Fruit fly (Drosophila melanogaster) whole organism, embryonic: ENCODE results near the gene Uro.

Source experiments
- CG11247 ChIP-seq: fragments of 200-800 bp; sonication (Bioruptor generic); IDR thresholded peaks from 2 replicates; pipeline ENCODE4 v1.3.6; 2022; ENCODE audit warnings: missing biosample characterization, missing genetic modification characterization
- CG1233 ChIP-seq: fragments of 200-800 bp; sonication (Bioruptor generic); optimal IDR thresholded peaks from 4 replicates; lab custom pipeline; 2018; ENCODE audit warnings: missing biosample characterization, mild to moderate bottlenecking, missing genetic modification characterization
- CG13123 ChIP-seq: fragments of 200-800 bp; sonication (Bioruptor generic); optimal IDR thresholded peaks from 2 replicates; lab custom pipeline; 2016; ENCODE audit warnings: missing biosample characterization, missing genetic modification characterization
- CG14050 ChIP-seq: fragments of 200-800 bp; sonication (Bioruptor generic); IDR thresholded peaks from 3 replicates; pipeline ENCODE4 v1.3.6; 2022; ENCODE audit warnings: missing biosample characterization, missing genetic modification characterization
- CG15269 ChIP-seq: fragments of 200-800 bp; sonication (Bioruptor generic); optimal IDR thresholded peaks from 2 replicates; lab custom pipeline; 2018; ENCODE audit warnings: missing biosample characterization, mild to moderate bottlenecking, missing genetic modification characterization, moderate library complexity
- CG17328 ChIP-seq: fragments of 200-800 bp; sonication (Bioruptor generic); IDR thresholded peaks from 2 replicates; pipeline ENCODE4 v1.3.6; 2022; ENCODE audit warnings: missing biosample characterization, missing genetic modification characterization
- CG2678 ChIP-seq: fragments of 200-800 bp; sonication (Bioruptor generic); optimal IDR thresholded peaks from 3 replicates; lab custom pipeline; 2019; ENCODE audit warnings: missing biosample characterization, mild to moderate bottlenecking, missing genetic modification characterization, moderate library complexity
- CG31365 ChIP-seq: fragments of 200-800 bp; sonication (Bioruptor generic); optimal IDR thresholded peaks from 2 replicates; lab custom pipeline; 2018; ENCODE audit warnings: missing biosample characterization, mild to moderate bottlenecking, missing genetic modification characterization
- CG34224 ChIP-seq: fragments of 200-800 bp; sonication (Bioruptor generic); IDR thresholded peaks from 3 replicates; pipeline ENCODE4 v1.3.6; 2022; ENCODE audit warnings: missing biosample characterization, missing genetic modification characterization; ENCODE audit not compliant: partially characterized antibody
- CG3838 ChIP-seq: fragments of 200-800 bp; sonication (Bioruptor generic); optimal IDR thresholded peaks from 3 replicates; lab custom pipeline; 2016; ENCODE audit warnings: missing biosample characterization, missing genetic modification characterization
- CG6272 ChIP-seq: fragments of 200-800 bp; sonication (Bioruptor generic); IDR thresholded peaks from 2 replicates; pipeline ENCODE4 v1.3.6; 2022; ENCODE audit warnings: missing biosample characterization, missing genetic modification characterization
- CG6791 ChIP-seq: fragments of 200-800 bp; sonication (Bioruptor generic); IDR thresholded peaks from 3 replicates; pipeline ENCODE4 v1.3.6; 2022; ENCODE audit warnings: missing biosample characterization, missing genetic modification characterization; ENCODE audit not compliant: partially characterized antibody
- CG7745 ChIP-seq: fragments of 200-800 bp; sonication (Bioruptor generic); optimal IDR thresholded peaks from 2 replicates; lab custom pipeline; 2018; ENCODE audit warnings: missing biosample characterization, mild to moderate bottlenecking, missing genetic modification characterization, moderate library complexity
- CG7987 ChIP-seq: fragments of 200-800 bp; sonication (Bioruptor generic); optimal IDR thresholded peaks from 2 replicates; lab custom pipeline; 2018; ENCODE audit warnings: missing biosample characterization, mild to moderate bottlenecking, missing genetic modification characterization, moderate library complexity
- CG8765 ChIP-seq: fragments of 200-800 bp; sonication (Bioruptor generic); IDR thresholded peaks from 2 replicates; pipeline ENCODE4 v1.3.6; 2022; ENCODE audit warnings: missing biosample characterization, missing genetic modification characterization
- CG9215 ChIP-seq: fragments of 200-800 bp; sonication (Bioruptor generic); IDR thresholded peaks from 2 replicates; pipeline ENCODE4 v1.3.6; 2022; ENCODE audit warnings: missing biosample characterization, missing genetic modification characterization
- Chrac-16 ChIP-seq: fragments of 200-800 bp; sonication (Bioruptor generic); optimal IDR thresholded peaks from 3 replicates; lab custom pipeline; 2016; ENCODE audit warnings: missing biosample characterization, missing genetic modification characterization
- Dbx ChIP-seq: fragments of 200-800 bp; sonication (Bioruptor generic); IDR thresholded peaks from 3 replicates; pipeline ENCODE4 v1.3.6; 2022; ENCODE audit warnings: missing biosample characterization, missing genetic modification characterization
- E2f1 ChIP-seq: fragments of 200-800 bp; sonication (Bioruptor generic); IDR thresholded peaks from 2 replicates; pipeline ENCODE4 v1.3.6; 2022; ENCODE audit warnings: missing biosample characterization, missing genetic modification characterization
- Gug ChIP-seq: fragments of 200-800 bp; sonication (Bioruptor generic); IDR thresholded peaks from 4 replicates; pipeline ENCODE4 v1.3.6; 2022; ENCODE audit warnings: missing biosample characterization, missing genetic modification characterization
- Mad ChIP-seq: fragments of 200-800 bp; sonication (Bioruptor generic); optimal IDR thresholded peaks from 2 replicates; lab custom pipeline; 2016; ENCODE audit warnings: missing biosample characterization, missing genetic modification characterization
- Max ChIP-seq: fragments of 200-800 bp; sonication (Bioruptor generic); optimal IDR thresholded peaks from 2 replicates; lab custom pipeline; 2016; ENCODE audit warnings: missing biosample characterization, mild to moderate bottlenecking, missing genetic modification characterization
- Med ChIP-seq: fragments of 200-800 bp; sonication (Bioruptor generic); peaks from one replicate; lab custom pipeline; 2016; ENCODE audit warnings: missing biosample characterization, missing genetic modification characterization, mild to moderate bottlenecking, inconsistent platforms, moderate library complexity
- Neu2 ChIP-seq: fragments of 200-800 bp; sonication (Bioruptor generic); optimal IDR thresholded peaks from 3 replicates; lab custom pipeline; 2016; ENCODE audit warnings: missing biosample characterization, missing genetic modification characterization, borderline replicate concordance
- Pdp1 ChIP-seq, 2 experiments: fragments of 200-800 bp; sonication (Bioruptor generic); optimal IDR thresholded peaks; 3 replicates each; lab custom pipeline; 2016; ENCODE audit warnings: missing biosample characterization in 2 of 2, missing genetic modification characterization in 2 of 2, mild to moderate bottlenecking in 1 of 2, moderate library complexity in 1 of 2
- Rfx ChIP-seq: fragments of 200-800 bp; sonication (Bioruptor generic); IDR thresholded peaks from 2 replicates; pipeline ENCODE4 v1.3.6; 2022; ENCODE audit warnings: missing biosample characterization, missing genetic modification characterization
- Side ChIP-seq: fragments of 200-800 bp; sonication (Bioruptor generic); optimal IDR thresholded peaks from 2 replicates; lab custom pipeline; 2016; ENCODE audit warnings: missing biosample characterization, missing genetic modification characterization
- TFAM ChIP-seq: fragments of 200-800 bp; sonication (Bioruptor generic); optimal IDR thresholded peaks from 2 replicates; lab custom pipeline; 2017; ENCODE audit warnings: missing biosample characterization, missing genetic modification characterization, inconsistent platforms
- Xbp1 ChIP-seq: fragments of 200-800 bp; sonication (Bioruptor generic); optimal IDR thresholded peaks from 3 replicates; lab custom pipeline; 2016; ENCODE audit warnings: missing biosample characterization, mild to moderate bottlenecking, missing genetic modification characterization
- btn ChIP-seq: fragments of 200-800 bp; sonication (Bioruptor generic); optimal IDR thresholded peaks from 2 replicates; lab custom pipeline; 2016; ENCODE audit warnings: missing biosample characterization, missing genetic modification characterization
- cas ChIP-seq: fragments of 200-800 bp; sonication (Bioruptor generic); IDR thresholded peaks from 2 replicates; pipeline ENCODE4 v1.3.6; 2022; ENCODE audit warnings: missing biosample characterization, missing genetic modification characterization
- chif ChIP-seq, 2 experiments: fragments of 200-800 bp; sonication (Bioruptor generic); optimal IDR thresholded peaks; 3 replicates each; lab custom pipeline; 2016; ENCODE audit warnings: missing biosample characterization in 2 of 2, missing genetic modification characterization in 2 of 2
- ci ChIP-seq: fragments of 200-800 bp; sonication (Bioruptor generic); IDR thresholded peaks from 3 replicates; pipeline ENCODE4 v1.3.6; 2022; ENCODE audit warnings: missing biosample characterization, missing genetic modification characterization
- da ChIP-seq: fragments of 200-800 bp; sonication (Bioruptor generic); optimal IDR thresholded peaks from 2 replicates; lab custom pipeline; 2016; ENCODE audit warnings: missing biosample characterization, missing genetic modification characterization
- dati ChIP-seq: fragments of 200-800 bp; sonication (Bioruptor generic); IDR thresholded peaks from 2 replicates; pipeline ENCODE4 v1.3.6; 2022; ENCODE audit warnings: missing biosample characterization, missing genetic modification characterization
- dpn ChIP-seq, 2 experiments: fragments of 200-800 bp; sonication (Bioruptor generic); optimal IDR thresholded peaks; 3 replicates each; lab custom pipeline; 2016; ENCODE audit warnings: missing biosample characterization in 2 of 2, missing genetic modification characterization in 2 of 2
- emc ChIP-seq: fragments of 200-800 bp; sonication (Bioruptor generic); optimal IDR thresholded peaks from 2 replicates; lab custom pipeline; 2016; ENCODE audit warnings: missing biosample characterization, missing genetic modification characterization
- fu2 ChIP-seq: fragments of 200-800 bp; sonication (Bioruptor generic); optimal IDR thresholded peaks from 2 replicates; lab custom pipeline; 2016; ENCODE audit warnings: missing biosample characterization, missing genetic modification characterization
- lola ChIP-seq, 3 experiments: fragments of >200 bp in 2 of 3; fragments of 200-800 bp in 1 of 3; sonication (Bioruptor generic) in 1 of 3; optimal IDR thresholded peaks; 2 replicates each; lab custom pipeline; 2017 to 2019; ENCODE audit warnings: missing biosample characterization in 3 of 3, missing genetic modification characterization in 3 of 3, mild to moderate bottlenecking in 1 of 3, moderate library complexity in 1 of 3
- maf-S ChIP-seq: fragments of 200-800 bp; sonication (Bioruptor generic); optimal IDR thresholded peaks from 2 replicates; lab custom pipeline; 2016; ENCODE audit warnings: missing biosample characterization, missing genetic modification characterization
- p53 ChIP-seq: fragments of 200-800 bp; sonication (Bioruptor generic); optimal IDR thresholded peaks from 2 replicates; lab custom pipeline; 2016; ENCODE audit warnings: missing biosample characterization, missing genetic modification characterization
- pho ChIP-seq: fragments of 200-800 bp; sonication (Bioruptor generic); optimal IDR thresholded peaks from 2 replicates; lab custom pipeline; 2016; ENCODE audit warnings: missing biosample characterization, missing genetic modification characterization
- pita ChIP-seq: fragments of 200-800 bp; sonication (Bioruptor generic); optimal IDR thresholded peaks from 2 replicates; lab custom pipeline; 2017; ENCODE audit warnings: missing biosample characterization, mild to moderate bottlenecking, missing genetic modification characterization
- ro ChIP-seq: fragments of 200-800 bp; sonication (Bioruptor generic); IDR thresholded peaks from 2 replicates; pipeline ENCODE4 v1.3.6; 2022; ENCODE audit warnings: missing biosample characterization, missing genetic modification characterization
- row ChIP-seq: fragments of 200-800 bp; sonication (Bioruptor generic); IDR thresholded peaks from 3 replicates; pipeline ENCODE4 v1.3.6; 2022; ENCODE audit warnings: missing biosample characterization, missing genetic modification characterization
- sens-2 ChIP-seq: fragments of 200-800 bp; sonication (Bioruptor generic); IDR thresholded peaks from 2 replicates; pipeline ENCODE4 v1.3.6; 2022; ENCODE audit warnings: missing biosample characterization, missing genetic modification characterization
- tna ChIP-seq: fragments of 200-800 bp; sonication (Bioruptor generic); IDR thresholded peaks from 2 replicates; pipeline ENCODE4 v1.3.6; 2022; ENCODE audit warnings: missing biosample characterization, missing genetic modification characterization; ENCODE audit not compliant: partially characterized antibody
- zen2 ChIP-seq: fragments of 200-800 bp; sonication (Bioruptor generic); IDR thresholded peaks from 3 replicates; pipeline ENCODE4 v1.3.6; 2022; ENCODE audit warnings: missing biosample characterization, missing genetic modification characterization; ENCODE audit not compliant: partially characterized antibody

Gene Uro

DNA sequence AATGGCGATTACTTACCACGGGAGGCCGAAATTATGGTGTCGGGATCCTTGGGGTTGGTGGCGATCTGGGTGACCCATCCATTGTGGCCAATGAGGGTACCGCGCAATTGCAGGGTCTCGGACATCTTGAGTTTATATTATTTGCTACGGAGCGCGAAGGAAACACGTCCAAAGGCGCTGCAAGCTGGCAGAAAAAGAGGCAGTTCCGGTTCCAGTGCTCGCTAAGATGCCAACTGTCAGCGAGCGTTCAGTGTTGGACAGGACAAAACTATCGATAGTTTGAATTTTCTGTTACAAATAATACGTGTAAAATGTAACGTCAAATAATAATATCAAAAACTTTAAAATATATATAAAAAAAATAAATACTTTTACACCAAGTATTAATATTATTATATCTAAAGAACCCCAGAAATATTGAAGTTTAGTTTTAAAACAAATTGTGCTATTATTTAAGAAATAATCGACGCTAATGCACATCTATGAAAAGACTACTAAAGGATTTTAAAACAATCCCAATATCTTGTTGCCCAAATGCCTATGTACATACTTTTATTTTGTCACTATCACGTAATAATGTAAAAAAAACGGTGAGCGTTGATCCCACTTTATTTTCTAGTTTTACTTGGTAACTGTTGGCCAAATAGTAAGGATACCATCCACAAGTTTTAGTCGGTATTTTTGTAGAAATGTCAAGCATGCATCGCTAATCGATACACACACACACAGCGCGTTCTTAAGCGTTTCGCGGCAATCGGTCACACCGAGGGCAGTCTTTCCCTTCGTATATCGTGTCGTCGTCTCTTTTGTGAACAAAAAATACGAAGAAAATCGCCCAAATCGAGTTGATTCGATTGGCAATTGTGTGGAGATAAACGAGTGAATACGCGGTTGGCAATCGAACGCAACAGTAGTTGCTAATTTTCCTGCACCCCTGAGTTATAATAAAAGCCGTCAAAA lies 47.4 kb downstream of the Uro start, which contains the start of the genes Rack1 and mts (continued):
- TF ChIP-seq cas (GFP tag; lab: Robert Waterston, UW), result peak; percentile 58
- TF ChIP-seq Gug, result peak; percentile 63
- peak; percentile 48 for TF ChIP-seq CG3838
- peak; percentile 82 for TF ChIP-seq CG31365 (tag; lab: Kevin White, UChicago)
- peak; percentile 34 for TF ChIP-seq CG13123
- peak; percentile 88 for TF ChIP-seq CG17328 (GFP tag; lab: Robert Waterston, UW)
- TF ChIP-seq pho (GFP tag; lab: Kevin White, UChicago), result peak; percentile 71
- peak; percentile 30; the same call in 2 of the 3 replicates for TF ChIP-seq CG34224 (GFP tag; lab: Robert Waterston, UW)
- no peak for TF ChIP-seq zen2 (GFP tag; lab: Robert Waterston, UW)
- TF ChIP-seq CG15269 (tag; lab: Kevin White, UChicago), result peak; percentile 82
- TF ChIP-seq fu2 (GFP tag; lab: Kevin White, UChicago), result peak; percentile 72
- TF ChIP-seq Max (GFP tag; lab: Kevin White, UChicago), result peak; percentile 72
- TF ChIP-seq CG2678, result peak; percentile 74
- TF ChIP-seq Dbx (GFP tag; lab: Robert Waterston, UW), result peak; percentile 93
- TF ChIP-seq da, result no peak
- TF ChIP-seq row (GFP tag; lab: Robert Waterston, UW), result peak; percentile 51; the same call in 2 of the 3 replicates
- TF ChIP-seq pita (GFP tag; lab: Kevin White, UChicago), result peak; percentile 34
- TF ChIP-seq p53 (GFP tag; lab: Kevin White, UChicago), result peak; percentile 32
- peak; percentile 48 for TF ChIP-seq CG9215 (GFP tag; lab: Robert Waterston, UW)
- TF ChIP-seq maf-S (GFP tag; lab: Kevin White, UChicago), result peak; percentile 82
- TF ChIP-seq btn (GFP tag; lab: Kevin White, UChicago), result peak; percentile 64
- peak; percentile 71 for TF ChIP-seq CG6791 (GFP tag; lab: Robert Waterston, UW)
- TF ChIP-seq Chrac-16 (GFP tag; lab: Kevin White, UChicago), result peak; percentile 69
- TF ChIP-seq CG7745 (tag; lab: Kevin White, UChicago), result no peak
- peak; percentile 96 for TF ChIP-seq CG7987 (GFP tag; lab: Kevin White, UChicago)
- TF ChIP-seq ro, result no peak
- TF ChIP-seq lola (GFP tag; optimal IDR thresholded peaks at IDR 0.05; lab: Kevin White, UChicago), result peak in 1 of 3 experiments; percentile 21
- peak; percentile 35; the same call in 1 of the 2 replicates for TF ChIP-seq CG6272 (GFP tag; lab: Robert Waterston, UW)
- peak; percentile 81 for TF ChIP-seq sens-2 (GFP tag; lab: Robert Waterston, UW)
- TF ChIP-seq CG8765 (GFP tag; lab: Robert Waterston, UW), result no peak; the same call in 1 of the 2 replicates
- peak; percentile 80 for TF ChIP-seq Side (GFP tag; lab: Kevin White, UChicago)
- TF ChIP-seq TFAM, result peak; percentile 15
- peak; percentile 76 for TF ChIP-seq Mad
- TF ChIP-seq CG1233 (GFP tag; lab: Kevin White, UChicago), result peak; percentile 92
- 0 out of 2 replicates have a peak, but pooled peaks have one; percentile 18 for TF ChIP-seq tna (GFP tag; lab: Robert Waterston, UW)
- TF ChIP-seq Neu2 (GFP tag; lab: Kevin White, UChicago), result no peak
- peak; percentile 64 for TF ChIP-seq emc
- TF ChIP-seq Pdp1 (GFP tag; optimal IDR thresholded peaks at IDR 0.05; lab: Kevin White, UChicago), result peak; percentile 48 to 63
- TF ChIP-seq Med, result peak; percentile 99
- TF ChIP-seq Xbp1 (GFP tag; lab: Kevin White, UChicago), result peak; percentile 82
- TF ChIP-seq Rfx (GFP tag; lab: Robert Waterston, UW), result peak; percentile 93
- peak; percentile 97 for TF ChIP-seq ci (GFP tag; lab: Robert Waterston, UW)
- peak; percentile 64 for TF ChIP-seq E2f1
- TF ChIP-seq chif (GFP tag; optimal IDR thresholded peaks at IDR 0.05; lab: Kevin White, UChicago), result peak; percentile 45 to 68
- TF ChIP-seq CG11247 (GFP tag; lab: Robert Waterston, UW), result peak; percentile 86
- TF ChIP-seq dati (GFP tag; lab: Robert Waterston, UW), result peak; percentile 61; the same call in 1 of the 2 replicates
- peak; percentile 66 to 80 for TF ChIP-seq dpn (GFP tag; optimal IDR thresholded peaks at IDR 0.05; lab: Kevin White, UChicago)
- peak; percentile 73 for TF ChIP-seq CG14050 (GFP tag; lab: Robert Waterston, UW)
